Worm (Caenorhabditis elegans): ENCODE measurements around the gene T16G12.6.

T16G12.6 gene

ce11 chrIII:10123586-10124233 lies 54.3 kb downstream of the T16G12.6 start, which contains the start of gene ttll-4 (continued):
- no peak for TF ChIP-seq ztf-3 (GFP tag; optimal IDR thresholded peaks at IDR 0.05)
- TF ChIP-seq F57C9.4 (tag; optimal IDR thresholded peaks at IDR 0.05): no peak
- TF ChIP-seq pbrm-1 (GFP tag; IDR thresholded peaks at IDR 0.05): peak; percentile 45; the same call in 1 of the 2 replicates
- TF ChIP-seq F49E8.2 (tag; optimal IDR thresholded peaks at IDR 0.05; ENCODE audit: insufficient read depth): no peak
- no peak for TF ChIP-seq F22D6.2 (tag; optimal IDR thresholded peaks at IDR 0.05)
- TF ChIP-seq K12H6.12 (tag; optimal IDR thresholded peaks at IDR 0.05): peak; percentile 22
- no peak for TF ChIP-seq nhr-80 (tag; optimal IDR thresholded peaks at IDR 0.05)
- TF ChIP-seq tbx-9 (tag; optimal IDR thresholded peaks at IDR 0.05; ENCODE audit: borderline replicate concordance): no peak
- TF ChIP-seq C06A6.2 (GFP tag; conservative IDR thresholded peaks at IDR 0.05): peak; percentile 60; the same call in 1 of the 2 replicates
- TF ChIP-seq unc-62 (GFP tag; optimal IDR thresholded peaks at IDR 0.05): no peak
- peak; percentile 81 for TF ChIP-seq dox-1 (GFP tag; IDR thresholded peaks at IDR 0.05)
- no peak for TF ChIP-seq hrde-1 (tag; optimal IDR thresholded peaks at IDR 0.05; ENCODE audit: borderline replicate concordance)
- TF ChIP-seq nhr-90 (tag; optimal IDR thresholded peaks at IDR 0.05): no peak
- no peak for TF ChIP-seq egl-18 (GFP tag; IDR thresholded peaks at IDR 0.05)
- TF ChIP-seq nhr-27 (tag; optimal IDR thresholded peaks at IDR 0.05): no peak
- peak; percentile 44 for TF ChIP-seq ztf-18 (tag; optimal IDR thresholded peaks at IDR 0.05)
- TF ChIP-seq pha-4 (tag; optimal IDR thresholded peaks at IDR 0.05): no peak
- 0 out of 2 replicates have a peak, but pooled peaks have one; percentile 32 for TF ChIP-seq F33H1.4 (GFP tag; IDR thresholded peaks at IDR 0.05)
- no peak for TF ChIP-seq mxl-1 (tag; optimal IDR thresholded peaks at IDR 0.05)
- TF ChIP-seq rcor-1 (GFP tag; IDR thresholded peaks at IDR 0.05): peak; percentile 63; the same call in 1 of the 2 replicates
- TF ChIP-seq Y56A3A.18 (GFP tag; IDR thresholded peaks at IDR 0.05): no peak
- TF ChIP-seq him-1 (tag; optimal IDR thresholded peaks at IDR 0.05): no peak
- no peak for TF ChIP-seq efl-1 (GFP tag; optimal IDR thresholded peaks at IDR 0.05)
- no peak for TF ChIP-seq dpff-1 (tag; optimal IDR thresholded peaks at IDR 0.05)
- TF ChIP-seq ztf-28 (GFP tag; IDR thresholded peaks at IDR 0.05): 0 out of 2 replicates have a peak, but pooled peaks have one; percentile 64
- TF ChIP-seq let-607 (tag; optimal IDR thresholded peaks at IDR 0.05): no peak
- no peak for TF ChIP-seq madf-8 (GFP tag; conservative IDR thresholded peaks at IDR 0.05)
- TF ChIP-seq K11D2.4 (GFP tag; IDR thresholded peaks at IDR 0.05): no peak
- peak; percentile 31; the same call in 1 of the 2 replicates for TF ChIP-seq Y95B8A.8 (GFP tag; IDR thresholded peaks at IDR 0.05)
- TF ChIP-seq egl-44 (GFP tag; IDR thresholded peaks at IDR 0.05): 0 out of 2 replicates have a peak, but pooled peaks have one; percentile 16
- peak; percentile 6 for TF ChIP-seq chd-7 (tag; optimal IDR thresholded peaks at IDR 0.05)
- no peak for TF ChIP-seq ama-1 (optimal IDR thresholded peaks at IDR 0.05)
- no peak for TF ChIP-seq ama-1 (GFP tag; optimal IDR thresholded peaks at IDR 0.05)
- no peak for TF ChIP-seq hsf-1 (GFP tag; IDR thresholded peaks at IDR 0.05)
- TF ChIP-seq ztf-25 (GFP tag; IDR thresholded peaks at IDR 0.05): 0 out of 2 replicates have a peak, but pooled peaks have one; percentile 56
- TF ChIP-seq F37B4.10 (GFP tag; IDR thresholded peaks at IDR 0.05): no peak
- TF ChIP-seq lin-35 (GFP tag; optimal IDR thresholded peaks at IDR 0.05): peak in 1 of 3 experiments; percentile 31
- TF ChIP-seq cebp-1 (GFP tag; IDR thresholded peaks at IDR 0.05): peak; percentile 29; the same call in 1 of the 2 replicates
- peak; percentile 28 for TF ChIP-seq cebp-1 (tag; optimal IDR thresholded peaks at IDR 0.05)
- TF ChIP-seq ceh-58 (GFP tag; IDR thresholded peaks at IDR 0.05): no peak
- TF ChIP-seq aptf-2 (GFP tag; conservative IDR thresholded peaks at IDR 0.05): no peak
- TF ChIP-seq lir-1 (GFP tag; conservative IDR thresholded peaks at IDR 0.05): peak; percentile 36; the same call in 1 of the 2 replicates
- TF ChIP-seq D2030.7 (GFP tag; IDR thresholded peaks at IDR 0.05): peak; percentile 61; the same call in 1 of the 2 replicates
- no peak for TF ChIP-seq aptf-3 (GFP tag; IDR thresholded peaks at IDR 0.05)
- no peak for TF ChIP-seq atf-7 (tag; optimal IDR thresholded peaks at IDR 0.05)
- TF ChIP-seq nfya-2 (GFP tag; IDR thresholded peaks at IDR 0.05): no peak
- TF ChIP-seq lin-26 (GFP tag; IDR thresholded peaks at IDR 0.05): no peak
- no peak for TF ChIP-seq zfh-2 (GFP tag; conservative IDR thresholded peaks at IDR 0.05)
